Worm (Caenorhabditis elegans): Measurements from ENCODE around the gene ets-10.

ce11 chrX:4284470-4284869 lies 481 bp downstream of the ets-10 start:
- TF ChIP-seq tbx-11 (GFP tag; IDR thresholded peaks at IDR 0.05) (no peak), ama-1 (optimal IDR thresholded peaks at IDR 0.05) (no peak), F13C5.2 (tag; optimal IDR thresholded peaks at IDR 0.05) (no peak)

Data from whole organism, early embryonic.